Fruit fly (Drosophila melanogaster) whole organism, embryonic: ENCODE results near the gene Nep6.

ENCODE experiments used
- B-H1 ChIP-seq: fragments of 200-800 bp; sonication (Bioruptor generic); IDR thresholded peaks from 3 replicates; pipeline ENCODE4 v1.3.6; 2022; ENCODE audit warnings: missing biosample characterization, missing genetic modification characterization
- CG13424 ChIP-seq: fragments of 200-800 bp; sonication (Bioruptor generic); optimal IDR thresholded peaks from 2 replicates; lab custom pipeline; 2019; ENCODE audit warnings: missing biosample characterization, mild to moderate bottlenecking, missing genetic modification characterization, moderate library complexity
- CG13624 ChIP-seq: fragments of 200-800 bp; sonication (Bioruptor generic); optimal IDR thresholded peaks from 2 replicates; lab custom pipeline; 2016; ENCODE audit warnings: missing biosample characterization, missing genetic modification characterization
- CG15269 ChIP-seq: fragments of 200-800 bp; sonication (Bioruptor generic); optimal IDR thresholded peaks from 2 replicates; lab custom pipeline; 2018; ENCODE audit warnings: missing biosample characterization, mild to moderate bottlenecking, missing genetic modification characterization, moderate library complexity
- CG15514 ChIP-seq: fragments of 200-800 bp; sonication (Bioruptor generic); optimal IDR thresholded peaks from 3 replicates; lab custom pipeline; 2017; ENCODE audit warnings: missing biosample characterization, missing genetic modification characterization, mild to moderate bottlenecking, moderate library complexity, missing genetic modification reagents
- CG16815 ChIP-seq: fragments of 200-800 bp; sonication (Bioruptor generic); optimal IDR thresholded peaks from 3 replicates; lab custom pipeline; 2017; ENCODE audit warnings: missing biosample characterization, mild to moderate bottlenecking, missing genetic modification characterization
- CG18764 ChIP-seq: fragments of 200-800 bp; sonication (Bioruptor generic); optimal IDR thresholded peaks from 3 replicates; lab custom pipeline; 2016; ENCODE audit warnings: missing biosample characterization, missing genetic modification characterization
- CG2120 ChIP-seq: fragments of 200-800 bp; sonication (Bioruptor generic); optimal IDR thresholded peaks from 3 replicates; lab custom pipeline; 2016; ENCODE audit warnings: missing biosample characterization, missing genetic modification characterization
- CG3838 ChIP-seq: fragments of 200-800 bp; sonication (Bioruptor generic); optimal IDR thresholded peaks from 3 replicates; lab custom pipeline; 2016; ENCODE audit warnings: missing biosample characterization, missing genetic modification characterization
- CG42726 ChIP-seq: fragments of 200-800 bp; sonication (Bioruptor generic); IDR thresholded peaks from 2 replicates; pipeline ENCODE4 v1.3.6; 2022; ENCODE audit warnings: missing biosample characterization, missing genetic modification characterization; ENCODE audit not compliant: partially characterized antibody
- CG4328 ChIP-seq: fragments of 200-800 bp; sonication (Bioruptor generic); optimal IDR thresholded peaks from 3 replicates; lab custom pipeline; 2017; ENCODE audit warnings: missing biosample characterization, missing genetic modification reagents, missing genetic modification characterization
- CG43689 ChIP-seq: fragments of 200-800 bp; sonication (Bioruptor generic); IDR thresholded peaks from 2 replicates; pipeline ENCODE4 v1.3.6; 2022; ENCODE audit warnings: missing biosample characterization, missing genetic modification characterization
- CG4820 ChIP-seq: fragments of 200-800 bp; sonication (Bioruptor generic); optimal IDR thresholded peaks from 3 replicates; lab custom pipeline; 2016; ENCODE audit warnings: missing biosample characterization, missing genetic modification characterization
- CG6654 ChIP-seq: fragments of 200-800 bp; sonication (Bioruptor generic); optimal IDR thresholded peaks from 2 replicates; lab custom pipeline; 2017; ENCODE audit warnings: missing biosample characterization, mild to moderate bottlenecking, missing genetic modification characterization
- CG6765 ChIP-seq: fragments of 200-800 bp; sonication (Bioruptor generic); optimal IDR thresholded peaks from 3 replicates; lab custom pipeline; 2017; ENCODE audit warnings: missing biosample characterization, mild to moderate bottlenecking, missing genetic modification characterization
- CG7963 ChIP-seq: fragments of 200-800 bp; sonication (Bioruptor generic); IDR thresholded peaks from 3 replicates; pipeline ENCODE4 v1.3.6; 2022; ENCODE audit warnings: missing biosample characterization, missing genetic modification characterization; ENCODE audit not compliant: partially characterized antibody
- CG8290 ChIP-seq, 3 experiments: fragments of 200-800 bp; sonication (Bioruptor generic); optimal IDR thresholded peaks; 2 replicates each; lab custom pipeline; 2016 to 2019; ENCODE audit warnings: missing biosample characterization in 3 of 3, missing genetic modification characterization in 3 of 3, mild to moderate bottlenecking in 2 of 3, moderate library complexity in 1 of 3
- CG9437 ChIP-seq: fragments of 200-800 bp; sonication (Bioruptor generic); optimal IDR thresholded peaks from 2 replicates; lab custom pipeline; 2018; ENCODE audit warnings: missing biosample characterization, mild to moderate bottlenecking, missing genetic modification characterization
- CTCF ChIP-seq: fragments of 200-800 bp; sonication (Bioruptor generic); optimal IDR thresholded peaks from 2 replicates; lab custom pipeline; 2017; ENCODE audit warnings: missing biosample characterization, mild to moderate bottlenecking, missing genetic modification characterization, moderate library complexity
- Dll ChIP-seq: fragments of 200-800 bp; sonication (Bioruptor generic); IDR thresholded peaks from 4 replicates; pipeline ENCODE4 v1.3.6; 2022; ENCODE audit warnings: missing biosample characterization, missing genetic modification characterization; ENCODE audit not compliant: partially characterized antibody
- Drgx ChIP-seq: fragments of 200-800 bp; sonication (Bioruptor generic); IDR thresholded peaks from 2 replicates; pipeline ENCODE4 v1.3.6; 2022; ENCODE audit warnings: missing biosample characterization, missing genetic modification characterization
- Ets65A ChIP-seq: fragments of 200-800 bp; sonication (Bioruptor generic); peaks from one replicate; lab custom pipeline; 2016; ENCODE audit warnings: missing biosample characterization, missing genetic modification characterization
- GATAe ChIP-seq: fragments of 200-800 bp; sonication (Bioruptor generic); conservative IDR thresholded peaks from 2 replicates; pipeline ENCODE4 v1.3.6; 2022; ENCODE audit warnings: missing biosample characterization, missing genetic modification characterization
- HHEX ChIP-seq: fragments of 200-800 bp; sonication (Bioruptor generic); optimal IDR thresholded peaks from 3 replicates; lab custom pipeline; 2017; ENCODE audit warnings: missing biosample characterization, mild to moderate bottlenecking, missing genetic modification characterization, missing genetic modification reagents
- HLH54F ChIP-seq: fragments of 200-800 bp; sonication (Bioruptor generic); optimal IDR thresholded peaks from 3 replicates; lab custom pipeline; 2016; ENCODE audit warnings: missing biosample characterization, missing genetic modification characterization
- Hr78 ChIP-seq, 2 experiments: fragments of 200-800 bp in 1 of 2; fragments of >200 bp in 1 of 2; sonication (Bioruptor generic) in 1 of 2; optimal IDR thresholded peaks; 2 replicates each; lab custom pipeline; 2017 to 2019; ENCODE audit warnings: missing biosample characterization in 2 of 2, missing genetic modification characterization in 2 of 2, mild to moderate bottlenecking in 1 of 2, moderate library complexity in 1 of 2
- MBD-R2 ChIP-seq: fragments of 200-800 bp; sonication (Bioruptor generic); IDR thresholded peaks from 2 replicates; pipeline ENCODE4 v1.3.6; 2022; ENCODE audit warnings: missing biosample characterization, missing genetic modification characterization
- Mad ChIP-seq: fragments of 200-800 bp; sonication (Bioruptor generic); optimal IDR thresholded peaks from 2 replicates; lab custom pipeline; 2016; ENCODE audit warnings: missing biosample characterization, missing genetic modification characterization
- NK7.1 ChIP-seq: fragments of 200-800 bp; sonication (Bioruptor generic); optimal IDR thresholded peaks from 3 replicates; lab custom pipeline; 2016; ENCODE audit warnings: missing biosample characterization, missing genetic modification characterization
- Rx ChIP-seq: fragments of 200-800 bp; sonication (Bioruptor generic); IDR thresholded peaks from 2 replicates; pipeline ENCODE4 v1.3.6; 2022; ENCODE audit warnings: missing biosample characterization, missing genetic modification characterization
- Sox100B ChIP-seq: fragments of 200-800 bp; sonication (Bioruptor generic); optimal IDR thresholded peaks from 3 replicates; lab custom pipeline; 2018; ENCODE audit warnings: missing biosample characterization, mild to moderate bottlenecking, missing genetic modification characterization
- Ssrp ChIP-seq: fragments of 200-800 bp; sonication (Bioruptor generic); optimal IDR thresholded peaks from 2 replicates; lab custom pipeline; 2018; ENCODE audit warnings: missing biosample characterization, mild to moderate bottlenecking, missing genetic modification characterization, moderate library complexity
- ap ChIP-seq: fragments of 200-800 bp; sonication (Bioruptor generic); IDR thresholded peaks from 2 replicates; pipeline ENCODE4 v1.3.6; 2022; ENCODE audit warnings: missing biosample characterization, missing genetic modification characterization
- ase ChIP-seq: fragments of 200-800 bp; sonication (Bioruptor generic); IDR thresholded peaks from 3 replicates; pipeline ENCODE4 v1.3.6; 2022; ENCODE audit warnings: missing biosample characterization, missing genetic modification characterization
- bsh ChIP-seq, 2 experiments: fragments of 200-800 bp; sonication (Bioruptor generic); optimal IDR thresholded peaks; 2 replicates each; lab custom pipeline; 2017 to 2018; ENCODE audit warnings: mild to moderate bottlenecking in 2 of 2, missing biosample characterization in 2 of 2, missing genetic modification characterization in 2 of 2, moderate library complexity in 1 of 2
- cato ChIP-seq: fragments of 200-800 bp; sonication (Bioruptor generic); optimal IDR thresholded peaks from 2 replicates; lab custom pipeline; 2016; ENCODE audit warnings: missing biosample characterization, missing genetic modification characterization, borderline replicate concordance
- chinmo ChIP-seq: fragments of 200-800 bp; sonication (Bioruptor generic); IDR thresholded peaks from 4 replicates; pipeline ENCODE4 v1.3.6; 2022; ENCODE audit warnings: missing biosample characterization, missing genetic modification characterization; ENCODE audit not compliant: partially characterized antibody
- dmrt99B ChIP-seq: fragments of 200-800 bp; sonication (Bioruptor generic); optimal IDR thresholded peaks from 2 replicates; lab custom pipeline; 2018; ENCODE audit warnings: missing biosample characterization, mild to moderate bottlenecking, missing genetic modification characterization, moderate library complexity
- esg ChIP-seq: fragments of 200-800 bp; sonication (Bioruptor generic); conservative IDR thresholded peaks from 2 replicates; pipeline ENCODE4 v1.3.6; 2022; ENCODE audit warnings: missing biosample characterization, missing genetic modification characterization
- fd64A ChIP-seq: fragments of 200-800 bp; sonication (Bioruptor generic); optimal IDR thresholded peaks from 3 replicates; lab custom pipeline; 2018; ENCODE audit warnings: missing biosample characterization, mild to moderate bottlenecking, missing genetic modification characterization
- lab ChIP-seq: fragments of 200-800 bp; sonication (Bioruptor generic); optimal IDR thresholded peaks from 3 replicates; lab custom pipeline; 2017; ENCODE audit warnings: missing biosample characterization, missing genetic modification characterization, mild to moderate bottlenecking, moderate library complexity, missing genetic modification reagents
- nerfin-1 ChIP-seq: fragments of 200-800 bp; sonication (Bioruptor generic); optimal IDR thresholded peaks from 3 replicates; lab custom pipeline; 2019; ENCODE audit warnings: missing biosample characterization, mild to moderate bottlenecking, missing genetic modification characterization, moderate library complexity
- nom ChIP-seq: fragments of 200-800 bp; sonication (Bioruptor generic); optimal IDR thresholded peaks from 2 replicates; lab custom pipeline; 2017; ENCODE audit warnings: missing biosample characterization, missing genetic modification characterization, mild to moderate bottlenecking, moderate library complexity, missing genetic modification reagents
- pfk ChIP-seq: fragments of 200-800 bp; sonication (Bioruptor generic); optimal IDR thresholded peaks from 2 replicates; lab custom pipeline; 2018; ENCODE audit warnings: missing biosample characterization, mild to moderate bottlenecking, missing genetic modification characterization, moderate library complexity
- pita ChIP-seq: fragments of 200-800 bp; sonication (Bioruptor generic); optimal IDR thresholded peaks from 2 replicates; lab custom pipeline; 2017; ENCODE audit warnings: missing biosample characterization, mild to moderate bottlenecking, missing genetic modification characterization
- ranshi ChIP-seq: fragments of 200-800 bp; sonication (Bioruptor generic); IDR thresholded peaks from 2 replicates; pipeline ENCODE4 v1.3.6; 2022; ENCODE audit warnings: missing biosample characterization, missing genetic modification characterization
- slbo ChIP-seq: fragments of 200-800 bp; sonication (Bioruptor generic); IDR thresholded peaks from 2 replicates; pipeline ENCODE4 v1.3.6; 2022; ENCODE audit warnings: missing biosample characterization, missing genetic modification characterization
- sug ChIP-seq: fragments of 200-800 bp; optimal IDR thresholded peaks from 2 replicates; lab custom pipeline; 2019; ENCODE audit warnings: missing biosample characterization, mild to moderate bottlenecking, missing genetic modification characterization, moderate library complexity
- trh ChIP-seq: fragments of 200-800 bp; sonication (Bioruptor generic); optimal IDR thresholded peaks from 2 replicates; lab custom pipeline; 2016; ENCODE audit warnings: missing biosample characterization, missing genetic modification characterization

The Nep6 gene

dm6 chrX:12784690-12785441 is 16.6 kb upstream of the Nep6 start, which contains the start of gene CG32647 (continued):
- TF ChIP-seq CG8290 (GFP tag; optimal IDR thresholded peaks at IDR 0.05; lab: Kevin White, UChicago) (no peak), CG8290 (tag; optimal IDR thresholded peaks at IDR 0.05; lab: Kevin White, UChicago) (peak in 1 of 2 experiments; percentile 19), CG15269 (tag; lab: Kevin White, UChicago) (no peak), nerfin-1 (tag; lab: Kevin White, UChicago) (no peak), ranshi (GFP tag; lab: Robert Waterston, UW) (no peak), CG6765 (no peak), CG3838 (GFP tag; lab: Kevin White, UChicago) (no peak), GATAe (GFP tag; lab: Robert Waterston, UW) (no peak), Hr78 (GFP tag; optimal IDR thresholded peaks at IDR 0.05; lab: Kevin White, UChicago) (no peak), cato (GFP tag; lab: Kevin White, UChicago) (no peak), sug (tag; lab: Kevin White, UChicago) (no peak), CG42726 (GFP tag; lab: Robert Waterston, UW) (0 out of 2 replicates have a peak, but pooled peaks have one; percentile 47), CG13624 (GFP tag; lab: Kevin White, UChicago) (no peak), ase (GFP tag; lab: Robert Waterston, UW) (no peak), lab (GFP tag; lab: Kevin White, UChicago) (peak; percentile 9), CG4820 (GFP tag; lab: Kevin White, UChicago) (no peak), pfk (GFP tag; lab: Kevin White, UChicago) (no peak), MBD-R2 (GFP tag; lab: Robert Waterston, UW) (no peak), CG4328 (no peak), HHEX (no peak), Ssrp (tag; lab: Kevin White, UChicago) (no peak), Rx (GFP tag; lab: Robert Waterston, UW) (no peak), Sox100B (GFP tag; lab: Kevin White, UChicago) (no peak), pita (peak; percentile 26), trh (GFP tag; lab: Kevin White, UChicago) (no peak), Mad (GFP tag; lab: Kevin White, UChicago) (no peak), bsh (GFP tag; optimal IDR thresholded peaks at IDR 0.05; lab: Kevin White, UChicago) (no peak), CG7963 (GFP tag; lab: Robert Waterston, UW) (no peak), NK7.1 (no peak), chinmo (no peak), Dll (GFP tag; lab: Robert Waterston, UW) (no peak), fd64A (GFP tag; lab: Kevin White, UChicago) (no peak), dmrt99B (tag; lab: Kevin White, UChicago) (no peak), CG13424 (no peak), nom (GFP tag; lab: Kevin White, UChicago) (no peak), Ets65A (GFP tag; lab: Kevin White, UChicago) (peak; percentile 46), B-H1 (no peak), CG9437 (GFP tag; lab: Kevin White, UChicago) (no peak), CG2120 (no peak), CG15514 (GFP tag; lab: Kevin White, UChicago) (peak; percentile 97), ap (no peak), CG6654 (GFP tag; lab: Kevin White, UChicago) (no peak), HLH54F (GFP tag; lab: Kevin White, UChicago) (no peak), CG16815 (GFP tag; lab: Kevin White, UChicago) (no peak), slbo (GFP tag; lab: Robert Waterston, UW) (0 out of 2 replicates have a peak, but pooled peaks have one; percentile 2), CG18764 (GFP tag; lab: Kevin White, UChicago) (no peak), esg (GFP tag; lab: Robert Waterston, UW) (no peak), CG43689 (GFP tag; lab: Robert Waterston, UW) (no peak), CTCF (GFP tag; lab: Kevin White, UChicago) (peak; percentile 69), Drgx (GFP tag; lab: Robert Waterston, UW) (0 out of 2 replicates have a peak, but pooled peaks have one; percentile 33)
